Worm (Caenorhabditis elegans): Measurements from ENCODE around the gene apm-3.

Gene apm-3

ce11 chrX:992650-993403 lies 38.1 kb downstream of the apm-3 start (continued):
- TF ChIP-seq C16A3.4 (tag; optimal IDR thresholded peaks at IDR 0.05) (peak; percentile 7), lsy-2 (tag; optimal IDR thresholded peaks at IDR 0.05) (peak; percentile 38 to 40), F16B12.6 (tag; optimal IDR thresholded peaks at IDR 0.05) (no peak), egl-13 (tag; optimal IDR thresholded peaks at IDR 0.05) (peak; percentile 88), pag-3 (tag; optimal IDR thresholded peaks at IDR 0.05; ENCODE audit: borderline replicate concordance, insufficient read depth) (no peak), sox-4 (tag; optimal IDR thresholded peaks at IDR 0.05) (peak; percentile 70), hlh-17 (GFP tag; optimal IDR thresholded peaks at IDR 0.05; ENCODE audit: borderline replicate concordance) (no peak), jun-1 (tag; optimal IDR thresholded peaks at IDR 0.05) (peak; percentile 40), hlh-4 (tag; optimal IDR thresholded peaks at IDR 0.05) (no peak), sup-37 (GFP tag; optimal IDR thresholded peaks at IDR 0.05) (no peak), nhr-12 (tag; optimal IDR thresholded peaks at IDR 0.05) (no peak), fkh-8 (tag; optimal IDR thresholded peaks at IDR 0.05) (peak; percentile 87), unc-86 (tag; optimal IDR thresholded peaks at IDR 0.05) (peak; percentile 89), alr-1 (tag; optimal IDR thresholded peaks at IDR 0.05; ENCODE audit: borderline replicate concordance) (no peak), ets-5 (GFP tag; IDR thresholded peaks at IDR 0.05) (no peak), isw-1 (GFP tag; IDR thresholded peaks at IDR 0.05) (peak; percentile 41), Y116A8C.19 (tag; optimal IDR thresholded peaks at IDR 0.05; ENCODE audit: borderline replicate concordance) (no peak), ceh-82 (tag; optimal IDR thresholded peaks at IDR 0.05) (peak; percentile 57 to 71 (median 63)), C04F5.9 (tag; optimal IDR thresholded peaks at IDR 0.05) (no peak), mdl-1 (tag; optimal IDR thresholded peaks at IDR 0.05) (no peak), rnt-1 (tag; optimal IDR thresholded peaks at IDR 0.05) (peak; percentile 26), nhr-76 (tag; optimal IDR thresholded peaks at IDR 0.05) (no peak), unc-130 (tag; optimal IDR thresholded peaks at IDR 0.05) (no peak), lin-13 (GFP tag; optimal IDR thresholded peaks at IDR 0.05) (no peak), skn-1 (tag; optimal IDR thresholded peaks at IDR 0.05) (peak; percentile 19), zip-4 (GFP tag; optimal IDR thresholded peaks at IDR 0.05) (no peak), fkh-10 (GFP tag; optimal IDR thresholded peaks at IDR 0.05) (peak; percentile 64), ceh-8 (GFP tag; optimal IDR thresholded peaks at IDR 0.05) (no peak), nhr-11 (tag; optimal IDR thresholded peaks at IDR 0.05) (no peak), xbp-1 (tag; optimal IDR thresholded peaks at IDR 0.05) (peak; percentile 19), nhr-28 (tag; optimal IDR thresholded peaks at IDR 0.05) (no peak), pax-3 (tag; optimal IDR thresholded peaks at IDR 0.05) (peak; percentile 58), unc-98 (GFP tag; IDR thresholded peaks at IDR 0.05) (no peak), tbx-2 (tag; optimal IDR thresholded peaks at IDR 0.05) (peak; percentile 76), lin-15B (tag; optimal IDR thresholded peaks at IDR 0.05) (no peak), C34B4.2 (tag; optimal IDR thresholded peaks at IDR 0.05) (no peak), lin-39 (tag; optimal IDR thresholded peaks at IDR 0.05) (no peak), nhr-20 (tag; optimal IDR thresholded peaks at IDR 0.05) (peak; percentile 3), nhr-71 (tag; optimal IDR thresholded peaks at IDR 0.05) (peak; percentile 84), ceh-88 (GFP tag; IDR thresholded peaks at IDR 0.05) (peak; percentile 47; the same call in 1 of the 2 replicates), fkh-4 (tag; optimal IDR thresholded peaks at IDR 0.05; ENCODE audit: borderline replicate concordance) (no peak), swsn-7 (tag; optimal IDR thresholded peaks at IDR 0.05) (peak; percentile 76), tlp-1 (tag; optimal IDR thresholded peaks at IDR 0.05) (no peak), egl-27 (tag; optimal IDR thresholded peaks at IDR 0.05) (no peak), ztf-11 (tag; optimal IDR thresholded peaks at IDR 0.05) (peak in 1 of 2 experiments; percentile 63), hpl-2 (GFP tag; optimal IDR thresholded peaks at IDR 0.05) (no peak), aly-2 (tag; optimal IDR thresholded peaks at IDR 0.05) (no peak)
